Fruit fly (Drosophila melanogaster) whole organism, embryonic: ENCODE measurements around the gene CG7094.
A peak's percentile ranks its signal among the peaks of the same experiment; 100 is the strongest.

Experiments used
- CG10209 ChIP-seq: fragments of 200-800 bp; sonication (Bioruptor generic); optimal IDR thresholded peaks from 3 replicates; lab custom pipeline; 2017; ENCODE audit warnings: missing biosample characterization, mild to moderate bottlenecking, missing genetic modification characterization, missing genetic modification reagents
- CG11560 ChIP-seq: fragments of 200-800 bp; sonication (Bioruptor generic); IDR thresholded peaks from 3 replicates; pipeline ENCODE4 v1.3.6; 2022; ENCODE audit warnings: missing biosample characterization, missing genetic modification characterization
- CG13424 ChIP-seq: fragments of 200-800 bp; sonication (Bioruptor generic); optimal IDR thresholded peaks from 2 replicates; lab custom pipeline; 2019; ENCODE audit warnings: missing biosample characterization, mild to moderate bottlenecking, missing genetic modification characterization, moderate library complexity
- CG15011 ChIP-seq: fragments of 200-800 bp; sonication (Bioruptor generic); optimal IDR thresholded peaks from 3 replicates; lab custom pipeline; 2018; ENCODE audit warnings: missing biosample characterization, mild to moderate bottlenecking, missing genetic modification characterization
- CG1602 ChIP-seq: fragments of 200-800 bp; sonication (Bioruptor generic); optimal IDR thresholded peaks from 3 replicates; lab custom pipeline; 2016; ENCODE audit warnings: missing biosample characterization, missing genetic modification characterization
- CG17612 ChIP-seq: fragments of 200-800 bp; sonication (Bioruptor generic); IDR thresholded peaks from 2 replicates; pipeline ENCODE4 v1.3.6; 2022; ENCODE audit warnings: missing biosample characterization, missing genetic modification characterization
- CG2875 ChIP-seq: fragments of 200-800 bp; sonication (Bioruptor generic); optimal IDR thresholded peaks from 2 replicates; lab custom pipeline; 2017; ENCODE audit warnings: missing biosample characterization, mild to moderate bottlenecking, missing genetic modification characterization, missing genetic modification reagents
- CG31365 ChIP-seq: fragments of 200-800 bp; sonication (Bioruptor generic); optimal IDR thresholded peaks from 2 replicates; lab custom pipeline; 2018; ENCODE audit warnings: missing biosample characterization, mild to moderate bottlenecking, missing genetic modification characterization
- CG31388 ChIP-seq: fragments of 200-800 bp; sonication (Bioruptor generic); optimal IDR thresholded peaks from 2 replicates; lab custom pipeline; 2016; ENCODE audit warnings: missing biosample characterization, missing genetic modification characterization
- CG34224 ChIP-seq: fragments of 200-800 bp; sonication (Bioruptor generic); IDR thresholded peaks from 3 replicates; pipeline ENCODE4 v1.3.6; 2022; ENCODE audit warnings: missing biosample characterization, missing genetic modification characterization; ENCODE audit not compliant: partially characterized antibody
- CG3995 ChIP-seq: fragments of 200-800 bp; sonication (Bioruptor generic); optimal IDR thresholded peaks from 3 replicates; lab custom pipeline; 2016; ENCODE audit warnings: missing biosample characterization, missing genetic modification characterization
- CG4617 ChIP-seq: fragments of 200-800 bp; sonication (Bioruptor generic); optimal IDR thresholded peaks from 3 replicates; lab custom pipeline; 2016; ENCODE audit warnings: missing biosample characterization, missing genetic modification characterization, borderline replicate concordance
- CG4707 ChIP-seq: fragments of 200-800 bp; sonication (Bioruptor generic); optimal IDR thresholded peaks from 2 replicates; lab custom pipeline; 2018; ENCODE audit warnings: missing biosample characterization, mild to moderate bottlenecking, missing genetic modification characterization, moderate library complexity
- CG4820 ChIP-seq: fragments of 200-800 bp; sonication (Bioruptor generic); optimal IDR thresholded peaks from 3 replicates; lab custom pipeline; 2016; ENCODE audit warnings: missing biosample characterization, missing genetic modification characterization
- CG6689 ChIP-seq: fragments of 200-800 bp; sonication (Bioruptor generic); IDR thresholded peaks from 2 replicates; pipeline ENCODE4 v1.3.6; 2022; ENCODE audit warnings: missing biosample characterization, missing genetic modification characterization
- CG6854 ChIP-seq: fragments of 200-800 bp; sonication (Bioruptor generic); optimal IDR thresholded peaks from 3 replicates; lab custom pipeline; 2017; ENCODE audit warnings: missing biosample characterization, mild to moderate bottlenecking, missing genetic modification characterization
- CG7839 ChIP-seq: fragments of 200-800 bp; sonication (Bioruptor generic); optimal IDR thresholded peaks from 3 replicates; lab custom pipeline; 2018; ENCODE audit warnings: missing biosample characterization, mild to moderate bottlenecking, missing genetic modification characterization, moderate library complexity
- CG8478 ChIP-seq: fragments of >200 bp; optimal IDR thresholded peaks from 2 replicates; lab custom pipeline; 2018
- CHES-1-like ChIP-seq: fragments of 200-800 bp; sonication (Bioruptor generic); optimal IDR thresholded peaks from 2 replicates; lab custom pipeline; 2016; ENCODE audit warnings: missing biosample characterization, missing genetic modification characterization
- CkIIα-i1 ChIP-seq: fragments of 200-800 bp; sonication (Bioruptor generic); IDR thresholded peaks from 2 replicates; pipeline ENCODE4 v1.3.6; 2022; ENCODE audit warnings: missing biosample characterization, missing genetic modification characterization
- D19B ChIP-seq: fragments of 200-800 bp; sonication (Bioruptor generic); optimal IDR thresholded peaks from 2 replicates; lab custom pipeline; 2017; ENCODE audit warnings: missing biosample characterization, mild to moderate bottlenecking, missing genetic modification characterization
- Dll ChIP-seq: fragments of 200-800 bp; sonication (Bioruptor generic); IDR thresholded peaks from 4 replicates; pipeline ENCODE4 v1.3.6; 2022; ENCODE audit warnings: missing biosample characterization, missing genetic modification characterization; ENCODE audit not compliant: partially characterized antibody
- E2f1 ChIP-seq: fragments of 200-800 bp; sonication (Bioruptor generic); IDR thresholded peaks from 2 replicates; pipeline ENCODE4 v1.3.6; 2022; ENCODE audit warnings: missing biosample characterization, missing genetic modification characterization
- Gug ChIP-seq: fragments of 200-800 bp; sonication (Bioruptor generic); IDR thresholded peaks from 4 replicates; pipeline ENCODE4 v1.3.6; 2022; ENCODE audit warnings: missing biosample characterization, missing genetic modification characterization
- HLH4C ChIP-seq: fragments of 200-800 bp; sonication (Bioruptor generic); IDR thresholded peaks from 3 replicates; pipeline ENCODE4 v1.3.6; 2022; ENCODE audit warnings: missing biosample characterization, missing genetic modification characterization; ENCODE audit not compliant: partially characterized antibody
- Hand ChIP-seq: fragments of 200-800 bp; sonication (Bioruptor generic); optimal IDR thresholded peaks from 2 replicates; lab custom pipeline; 2017; ENCODE audit warnings: mild to moderate bottlenecking, missing biosample characterization, missing genetic modification reagents, missing genetic modification characterization
- Hr3 ChIP-seq: fragments of 200-800 bp; sonication (Bioruptor generic); optimal IDR thresholded peaks from 3 replicates; lab custom pipeline; 2016; ENCODE audit warnings: missing biosample characterization, missing genetic modification characterization
- Hr51 ChIP-seq, 2 experiments: fragments of 200-800 bp; sonication (Bioruptor generic); optimal IDR thresholded peaks; 2 replicates in 1 of 2; 3 replicates in 1 of 2; lab custom pipeline; 2016 to 2018; ENCODE audit warnings: missing biosample characterization in 2 of 2, missing genetic modification characterization in 2 of 2, mild to moderate bottlenecking in 1 of 2, moderate library complexity in 1 of 2
- Hsf ChIP-seq: fragments of 200-800 bp; sonication (Bioruptor generic); optimal IDR thresholded peaks from 3 replicates; lab custom pipeline; 2016; ENCODE audit warnings: missing biosample characterization, missing genetic modification characterization
- Med ChIP-seq: fragments of 200-800 bp; sonication (Bioruptor generic); peaks from one replicate; lab custom pipeline; 2016; ENCODE audit warnings: missing biosample characterization, missing genetic modification characterization, mild to moderate bottlenecking, inconsistent platforms, moderate library complexity
- NFAT ChIP-seq: fragments of 200-800 bp; sonication (Bioruptor generic); IDR thresholded peaks from 2 replicates; pipeline ENCODE4 v1.3.6; 2022; ENCODE audit warnings: missing biosample characterization, missing genetic modification characterization
- Pdp1 ChIP-seq, 2 experiments: fragments of 200-800 bp; sonication (Bioruptor generic); optimal IDR thresholded peaks; 3 replicates each; lab custom pipeline; 2016; ENCODE audit warnings: missing biosample characterization in 2 of 2, missing genetic modification characterization in 2 of 2, mild to moderate bottlenecking in 1 of 2, moderate library complexity in 1 of 2
- Rfx ChIP-seq: fragments of 200-800 bp; sonication (Bioruptor generic); IDR thresholded peaks from 2 replicates; pipeline ENCODE4 v1.3.6; 2022; ENCODE audit warnings: missing biosample characterization, missing genetic modification characterization
- Rx ChIP-seq: fragments of 200-800 bp; sonication (Bioruptor generic); IDR thresholded peaks from 2 replicates; pipeline ENCODE4 v1.3.6; 2022; ENCODE audit warnings: missing biosample characterization, missing genetic modification characterization
- Sry-β ChIP-seq: fragments of 200-800 bp; sonication (Bioruptor generic); optimal IDR thresholded peaks from 2 replicates; lab custom pipeline; 2018; ENCODE audit warnings: missing biosample characterization, mild to moderate bottlenecking, missing genetic modification characterization, moderate library complexity
- Taf1 ChIP-seq: fragments of 200-800 bp; sonication (Bioruptor generic); IDR thresholded peaks from 2 replicates; pipeline ENCODE4 v1.3.6; 2022; ENCODE audit warnings: missing biosample characterization, missing genetic modification characterization
- dimm ChIP-seq: fragments of 200-800 bp; sonication (Bioruptor generic); IDR thresholded peaks from 2 replicates; pipeline ENCODE4 v1.3.6; 2022; ENCODE audit warnings: missing biosample characterization, missing genetic modification characterization
- dmrt11E ChIP-seq: fragments of 200-800 bp; sonication (Bioruptor generic); optimal IDR thresholded peaks from 3 replicates; lab custom pipeline; 2018; ENCODE audit warnings: missing biosample characterization, mild to moderate bottlenecking, missing genetic modification characterization, moderate library complexity
- fd64A ChIP-seq: fragments of 200-800 bp; sonication (Bioruptor generic); optimal IDR thresholded peaks from 3 replicates; lab custom pipeline; 2018; ENCODE audit warnings: missing biosample characterization, mild to moderate bottlenecking, missing genetic modification characterization
- fru ChIP-seq: fragments of >200 bp; optimal IDR thresholded peaks from 2 replicates; lab custom pipeline; 2017
- gcm ChIP-seq: fragments of 200-800 bp; sonication (Bioruptor generic); optimal IDR thresholded peaks from 2 replicates; lab custom pipeline; 2019; ENCODE audit warnings: missing biosample characterization, mild to moderate bottlenecking, missing genetic modification characterization, moderate library complexity
- ind ChIP-seq: fragments of 200-800 bp; sonication (Bioruptor generic); optimal IDR thresholded peaks from 3 replicates; lab custom pipeline; 2016; ENCODE audit warnings: missing biosample characterization, missing genetic modification characterization
- lbe ChIP-seq: fragments of 200-800 bp; sonication (Bioruptor generic); optimal IDR thresholded peaks from 2 replicates; lab custom pipeline; 2016; ENCODE audit warnings: missing biosample characterization, mild to moderate bottlenecking, missing genetic modification characterization
- onecut ChIP-seq: fragments of 200-800 bp; sonication (Bioruptor generic); IDR thresholded peaks from 2 replicates; pipeline ENCODE4 v1.3.6; 2022; ENCODE audit warnings: missing biosample characterization, missing genetic modification characterization
- so ChIP-seq: fragments of 200-800 bp; sonication (Bioruptor generic); IDR thresholded peaks from 3 replicates; pipeline ENCODE4 v1.3.6; 2022; ENCODE audit warnings: missing biosample characterization, missing genetic modification characterization
- sug ChIP-seq: fragments of 200-800 bp; optimal IDR thresholded peaks from 2 replicates; lab custom pipeline; 2019; ENCODE audit warnings: missing biosample characterization, mild to moderate bottlenecking, missing genetic modification characterization, moderate library complexity
- tin ChIP-seq: fragments of 200-800 bp; sonication (Bioruptor generic); optimal IDR thresholded peaks from 3 replicates; lab custom pipeline; 2016; ENCODE audit warnings: missing biosample characterization, missing genetic modification characterization
- unpg ChIP-seq: fragments of 200-800 bp; sonication (Bioruptor generic); optimal IDR thresholded peaks from 3 replicates; lab custom pipeline; 2018; ENCODE audit warnings: missing biosample characterization, mild to moderate bottlenecking, missing genetic modification characterization, moderate library complexity
- wdn ChIP-seq: fragments of 200-800 bp; sonication (Bioruptor generic); IDR thresholded peaks from 2 replicates; pipeline ENCODE4 v1.3.6; 2022; ENCODE audit warnings: missing biosample characterization, missing genetic modification characterization
- wor ChIP-seq: fragments of 200-800 bp; sonication (Bioruptor generic); IDR thresholded peaks from 2 replicates; pipeline ENCODE4 v1.3.6; 2022; ENCODE audit warnings: missing biosample characterization, missing genetic modification characterization

Gene CG7094

dm6 chr2L:17514090-17514715 lies 41.4 kb downstream of the CG7094 start (continued):
- peak; percentile 41; the same call in 1 of the 2 replicates for TF ChIP-seq Taf1 (GFP tag; lab: Robert Waterston, UW)
- TF ChIP-seq Dll (GFP tag; lab: Robert Waterston, UW), result no peak
- peak; percentile 67 to 89 for TF ChIP-seq Hr51 (GFP tag; optimal IDR thresholded peaks at IDR 0.05; lab: Kevin White, UChicago)
- peak in 1 of 2 experiments; percentile 70 for TF ChIP-seq Pdp1 (GFP tag; optimal IDR thresholded peaks at IDR 0.05; lab: Kevin White, UChicago)
- TF ChIP-seq Hand (GFP tag; lab: Kevin White, UChicago), result peak; percentile 83
- TF ChIP-seq CG2875 (GFP tag; lab: Kevin White, UChicago), result peak; percentile 87
- peak; percentile 69 for TF ChIP-seq fd64A
- peak; percentile 83 for TF ChIP-seq tin (GFP tag; lab: Kevin White, UChicago)
- TF ChIP-seq CG3995 (GFP tag; lab: Kevin White, UChicago), result no peak
- no peak for TF ChIP-seq CG4617 (GFP tag; lab: Kevin White, UChicago)
- TF ChIP-seq Med (GFP tag; lab: Kevin White, UChicago), result no peak
- TF ChIP-seq CG6689 (GFP tag; lab: Robert Waterston, UW), result peak; percentile 90
- TF ChIP-seq sug, result no peak
- peak; percentile 29 for TF ChIP-seq D19B (GFP tag; lab: Kevin White, UChicago)
- peak; percentile 91 for TF ChIP-seq unpg (GFP tag; lab: Kevin White, UChicago)
- peak; percentile 70 for TF ChIP-seq dimm (GFP tag; lab: Robert Waterston, UW)
- no peak for TF ChIP-seq fru
- TF ChIP-seq CHES-1-like (GFP tag; lab: Kevin White, UChicago), result peak; percentile 58
- peak; percentile 90 for TF ChIP-seq gcm (GFP tag; lab: Kevin White, UChicago)
- TF ChIP-seq CG1602, result peak; percentile 83
- TF ChIP-seq HLH4C (GFP tag; lab: Robert Waterston, UW), result no peak
- TF ChIP-seq wdn (GFP tag; lab: Robert Waterston, UW), result peak; percentile 48; the same call in 1 of the 2 replicates
- TF ChIP-seq CG13424 (tag; lab: Kevin White, UChicago), result peak; percentile 94
- peak; percentile 95 for TF ChIP-seq dmrt11E (tag; lab: Kevin White, UChicago)
- TF ChIP-seq CkIIα-i1 (GFP tag; lab: Robert Waterston, UW), result no peak
- no peak for TF ChIP-seq CG34224 (GFP tag; lab: Robert Waterston, UW)
- TF ChIP-seq lbe, result no peak
- peak; percentile 79 for TF ChIP-seq E2f1 (GFP tag; lab: Robert Waterston, UW)
- TF ChIP-seq NFAT, result peak; percentile 49
- TF ChIP-seq Rfx (GFP tag; lab: Robert Waterston, UW), result peak; percentile 75
- TF ChIP-seq CG31388 (GFP tag; lab: Kevin White, UChicago), result peak; percentile 54
- peak; percentile 84 for TF ChIP-seq onecut
- TF ChIP-seq Hsf, result peak; percentile 81
- TF ChIP-seq wor, result peak; percentile 81
- peak; percentile 86 for TF ChIP-seq Hr3
- TF ChIP-seq CG7839, result peak; percentile 93
- peak; percentile 72 for TF ChIP-seq CG4707
- TF ChIP-seq CG11560 (tag; lab: Robert Waterston, UW), result peak; percentile 78
- TF ChIP-seq CG17612 (GFP tag; lab: Robert Waterston, UW), result peak; percentile 38
- TF ChIP-seq CG4820, result peak; percentile 88
- peak; percentile 77 for TF ChIP-seq CG6854 (GFP tag; lab: Kevin White, UChicago)
- peak; percentile 85 for TF ChIP-seq so (GFP tag; lab: Robert Waterston, UW)
- peak; percentile 72 for TF ChIP-seq CG15011 (GFP tag; lab: Kevin White, UChicago)
- TF ChIP-seq CG31365 (tag; lab: Kevin White, UChicago), result peak; percentile 44
- peak; percentile 65 for TF ChIP-seq Rx (GFP tag; lab: Robert Waterston, UW)
- TF ChIP-seq CG8478 (lab: Kevin White, UChicago), result no peak
- peak; percentile 48; the same call in 2 of the 4 replicates for TF ChIP-seq Gug (GFP tag; lab: Robert Waterston, UW)
- peak; percentile 84 for TF ChIP-seq CG10209
- TF ChIP-seq Sry-β (GFP tag; lab: Kevin White, UChicago), result peak; percentile 39
- TF ChIP-seq ind (GFP tag; lab: Kevin White, UChicago), result peak; percentile 78
